5 fruit fly cellular contexts compared by ENCODE assay signal in the genomic region with DNA sequence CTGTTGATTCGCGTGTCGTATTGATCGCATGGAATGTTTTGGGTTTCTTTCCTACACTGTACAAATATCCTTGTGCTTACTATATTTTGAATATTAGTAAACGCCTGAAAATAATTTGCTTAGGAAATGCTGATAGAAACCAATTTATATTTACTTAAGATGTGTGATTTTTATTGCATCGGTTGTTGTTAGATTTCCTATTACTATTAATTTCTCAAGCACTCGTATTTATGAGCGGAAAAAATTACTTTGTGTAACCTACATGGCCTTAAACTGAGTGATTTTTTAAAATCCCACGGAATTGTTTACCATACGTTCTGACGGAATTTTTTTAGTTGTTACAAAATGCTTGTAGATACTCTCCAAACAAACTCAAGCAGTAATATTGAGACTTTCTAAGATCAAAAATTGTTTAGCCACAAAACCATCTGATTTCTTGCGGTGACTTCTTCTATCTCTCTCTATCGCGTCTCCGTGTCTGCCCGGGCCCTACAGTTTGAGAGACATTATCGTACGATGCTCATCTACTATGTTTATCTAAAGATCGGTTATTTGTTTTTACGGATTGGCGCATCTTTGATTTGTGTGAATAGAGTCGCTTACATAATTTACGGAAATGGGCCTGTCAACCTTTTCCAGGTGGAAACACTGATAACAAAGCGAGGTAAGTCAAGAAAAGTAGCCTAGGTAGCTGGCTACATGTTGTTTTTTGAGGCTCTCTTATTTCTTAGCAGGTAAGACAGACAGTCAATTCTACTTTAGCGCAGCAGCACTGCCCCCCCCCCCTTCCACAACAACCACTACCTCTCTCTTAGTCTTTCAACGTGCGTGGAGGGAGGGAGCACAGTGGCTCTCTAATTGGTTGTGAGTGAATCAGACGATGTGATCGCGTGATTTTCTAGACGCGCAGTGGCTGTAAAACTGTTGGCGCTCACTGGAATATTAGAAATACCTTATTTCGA.
TF ChIP-seq lines count a peak whose summit lies in the region.

No protein-coding gene starts in this region.

TF ChIP-seq in whole organism, adult, 20 proteins besides CTCF, POLR2A, EP300 and RAD21 (continued from another document):
- TF ChIP-seq CG14711 (tag; optimal IDR thresholded peaks at IDR 0.05; lab: Kevin White, UChicago) (peak; percentile 55), tj (GFP tag; optimal IDR thresholded peaks at IDR 0.05; lab: Kevin White, UChicago) (peak; percentile 23), CG1620 (GFP tag; optimal IDR thresholded peaks at IDR 0.05; lab: Kevin White, UChicago) (peak; percentile 9), CG7101 (tag; optimal IDR thresholded peaks at IDR 0.05; lab: Kevin White, UChicago) (peak; percentile 52), ovo (GFP tag; optimal IDR thresholded peaks at IDR 0.05; lab: Kevin White, UChicago) (peak; percentile 46)

TF ChIP-seq in whole organism, embryonic, 481 proteins besides CTCF, POLR2A, EP300 and RAD21 (continued from another document and continues in another):
- TF ChIP-seq Fer3 (tag; optimal IDR thresholded peaks at IDR 0.05; lab: Kevin White, UChicago) (peak; percentile 44), Dip2 (GFP tag; IDR thresholded peaks at IDR 0.05; lab: Robert Waterston, UW) (no peak), CG11723 (GFP tag; optimal IDR thresholded peaks at IDR 0.05; lab: Kevin White, UChicago) (peak; percentile 50), cas (GFP tag; IDR thresholded peaks at IDR 0.05; lab: Robert Waterston, UW) (no peak), CG14710 (tag; optimal IDR thresholded peaks at IDR 0.05; lab: Kevin White, UChicago) (peak; percentile 71), Hand (GFP tag; optimal IDR thresholded peaks at IDR 0.05; lab: Kevin White, UChicago) (peak; percentile 21), TFAM (GFP tag; optimal IDR thresholded peaks at IDR 0.05; lab: Kevin White, UChicago) (no peak), CG4707 (GFP tag; optimal IDR thresholded peaks at IDR 0.05; lab: Kevin White, UChicago) (peak; percentile 11), cg (GFP tag; optimal IDR thresholded peaks at IDR 0.05; lab: Kevin White, UChicago) (no peak), ci (GFP tag; IDR thresholded peaks at IDR 0.05; lab: Robert Waterston, UW) (peak; percentile 43; the same call in 2 of the 3 replicates), CG18011 (GFP tag; optimal IDR thresholded peaks at IDR 0.05; lab: Kevin White, UChicago) (peak; percentile 2), Hsf (GFP tag; optimal IDR thresholded peaks at IDR 0.05; lab: Kevin White, UChicago) (peak; percentile 70), CG7556 (GFP tag; optimal IDR thresholded peaks at IDR 0.05; lab: Kevin White, UChicago) (peak; percentile 80), ranshi (GFP tag; IDR thresholded peaks at IDR 0.05; lab: Robert Waterston, UW) (no peak), Xbp1 (GFP tag; optimal IDR thresholded peaks at IDR 0.05; lab: Kevin White, UChicago) (peak; percentile 68), bigmax (GFP tag; optimal IDR thresholded peaks at IDR 0.05; lab: Kevin White, UChicago) (no peak), kni (GFP tag; optimal IDR thresholded peaks at IDR 0.05; lab: Kevin White, UChicago) (peak; percentile 88), CG17802 (tag; optimal IDR thresholded peaks at IDR 0.05; lab: Kevin White, UChicago) (peak; percentile 35), CG7372 (GFP tag; IDR thresholded peaks at IDR 0.05; lab: Robert Waterston, UW) (0 out of 2 replicates have a peak, but pooled peaks have one; percentile 15), lbe (GFP tag; optimal IDR thresholded peaks at IDR 0.05; lab: Kevin White, UChicago) (no peak), E2f1 (GFP tag; IDR thresholded peaks at IDR 0.05; lab: Robert Waterston, UW) (no peak), wek (GFP tag; optimal IDR thresholded peaks at IDR 0.05; lab: Kevin White, UChicago) (no peak), kah (GFP tag; optimal IDR thresholded peaks at IDR 0.05; lab: Kevin White, UChicago) (peak; percentile 2), Atf-2 (GFP tag; optimal IDR thresholded peaks at IDR 0.05; lab: Kevin White, UChicago) (peak; percentile 65), CG14965 (GFP tag; optimal IDR thresholded peaks at IDR 0.05; lab: Kevin White, UChicago; ENCODE audit: borderline replicate concordance) (no peak), CG3995 (GFP tag; optimal IDR thresholded peaks at IDR 0.05; lab: Kevin White, UChicago) (peak; percentile 86), dmrt99B (tag; optimal IDR thresholded peaks at IDR 0.05; lab: Kevin White, UChicago) (peak; percentile 75), CG17612 (GFP tag; IDR thresholded peaks at IDR 0.05; lab: Robert Waterston, UW) (no peak)

TF ChIP-seq in whole organism, prepupa, 60 proteins besides CTCF, POLR2A, EP300 and RAD21 (continued from another document and continues in another):
- TF ChIP-seq Hr38 (GFP tag; optimal IDR thresholded peaks at IDR 0.05; lab: Kevin White, UChicago) (no peak), CG6276 (GFP tag; optimal IDR thresholded peaks at IDR 0.05; lab: Kevin White, UChicago) (no peak), CG16779 (tag; optimal IDR thresholded peaks at IDR 0.05; lab: Kevin White, UChicago) (no peak), Eip75B (GFP tag; optimal IDR thresholded peaks at IDR 0.05; lab: Kevin White, UChicago) (peak; percentile 52), CG10669 (GFP tag; optimal IDR thresholded peaks at IDR 0.05; lab: Kevin White, UChicago) (no peak), CG31627 (GFP tag; optimal IDR thresholded peaks at IDR 0.05; lab: Kevin White, UChicago) (peak; percentile 42), Eip93F (GFP tag; optimal IDR thresholded peaks at IDR 0.05; lab: Kevin White, UChicago) (no peak), Gug (GFP tag; IDR thresholded peaks at IDR 0.05; lab: Robert Waterston, UW) (no peak), esn (GFP tag; optimal IDR thresholded peaks at IDR 0.05; lab: Kevin White, UChicago) (peak; percentile 68), eg (GFP tag; IDR thresholded peaks at IDR 0.05; lab: Robert Waterston, UW) (peak; percentile 42; the same call in 1 of the 3 replicates), CG8632 (GFP tag; optimal IDR thresholded peaks at IDR 0.05; lab: Kevin White, UChicago) (peak; percentile 8), Met (GFP tag; optimal IDR thresholded peaks at IDR 0.05; lab: Kevin White, UChicago) (peak; percentile 63), svp (GFP tag; lab: Kevin White, UChicago) (peak; percentile 83), Ets21C (GFP tag; optimal IDR thresholded peaks at IDR 0.05; lab: Kevin White, UChicago) (peak; percentile 48), CG6163 (GFP tag; IDR thresholded peaks at IDR 0.05; lab: Robert Waterston, UW) (0 out of 3 replicates have a peak, but pooled peaks have one; percentile 18), net (GFP tag; optimal IDR thresholded peaks at IDR 0.05; lab: Kevin White, UChicago) (no peak), CG8119 (GFP tag; IDR thresholded peaks at IDR 0.05; lab: Robert Waterston, UW) (no peak), Hr39 (GFP tag; optimal IDR thresholded peaks at IDR 0.05; lab: Kevin White, UChicago) (peak; percentile 62), CG1621 (tag; optimal IDR thresholded peaks at IDR 0.05; lab: Kevin White, UChicago) (no peak), CG10631 (GFP tag; optimal IDR thresholded peaks at IDR 0.05; lab: Kevin White, UChicago) (peak; percentile 43), Lpt (GFP tag; optimal IDR thresholded peaks at IDR 0.05; lab: Kevin White, UChicago) (no peak), achi (GFP tag; optimal IDR thresholded peaks at IDR 0.05; lab: Kevin White, UChicago) (peak; percentile 28), CG6854 (GFP tag; optimal IDR thresholded peaks at IDR 0.05; lab: Kevin White, UChicago) (no peak), Smox (GFP tag; optimal IDR thresholded peaks at IDR 0.05; lab: Kevin White, UChicago) (peak; percentile 49), vri (GFP tag; optimal IDR thresholded peaks at IDR 0.05; lab: Kevin White, UChicago) (no peak), CG15336 (GFP tag; IDR thresholded peaks at IDR 0.05; lab: Robert Waterston, UW) (no peak), OdsH (GFP tag; optimal IDR thresholded peaks at IDR 0.05; lab: Kevin White, UChicago) (peak; percentile 7), Eip78C (GFP tag; lab: Kevin White, UChicago) (peak; percentile 95), Ets96B (tag; optimal IDR thresholded peaks at IDR 0.05; lab: Kevin White, UChicago) (no peak), CG11762 (GFP tag; optimal IDR thresholded peaks at IDR 0.05; lab: Kevin White, UChicago; ENCODE audit: insufficient read depth) (no peak), CG3032 (tag; optimal IDR thresholded peaks at IDR 0.05; lab: Kevin White, UChicago) (peak; percentile 10)

TF ChIP-seq in whole organism, pupa, 21 proteins besides CTCF, POLR2A, EP300 and RAD21 (continued from another document):
- TF ChIP-seq CG34367 (tag; optimal IDR thresholded peaks at IDR 0.05; lab: Kevin White, UChicago) (no peak), D1 (tag; optimal IDR thresholded peaks at IDR 0.05; lab: Kevin White, UChicago) (no peak), CG15710 (tag; optimal IDR thresholded peaks at IDR 0.05; lab: Kevin White, UChicago) (peak; percentile 5), CG10348 (GFP tag; IDR thresholded peaks at IDR 0.05; lab: Robert Waterston, UW) (no peak)

TF ChIP-seq in whole organism, wandering third instar larva, 38 proteins besides CTCF, POLR2A, EP300 and RAD21 (continued from another document):
- no peak for TF ChIP-seq Abd-B (GFP tag; optimal IDR thresholded peaks at IDR 0.05; lab: Kevin White, UChicago)
- peak; percentile 50 for TF ChIP-seq ey (GFP tag; optimal IDR thresholded peaks at IDR 0.05; lab: Kevin White, UChicago)
- TF ChIP-seq CG32264 (GFP tag; optimal IDR thresholded peaks at IDR 0.05; lab: Kevin White, UChicago), result no peak
- peak; percentile 33 for TF ChIP-seq br (GFP tag; optimal IDR thresholded peaks at IDR 0.05; lab: Kevin White, UChicago)
- no peak for TF ChIP-seq brk (GFP tag; optimal IDR thresholded peaks at IDR 0.05; lab: Kevin White, UChicago)
- no peak for TF ChIP-seq CrebA (GFP tag; optimal IDR thresholded peaks at IDR 0.05; lab: Kevin White, UChicago; ENCODE audit: borderline replicate concordance)
- TF ChIP-seq HLH106 (tag; optimal IDR thresholded peaks at IDR 0.05; lab: Kevin White, UChicago), result peak; percentile 40
- TF ChIP-seq Hr83 (GFP tag; optimal IDR thresholded peaks at IDR 0.05; lab: Kevin White, UChicago; ENCODE audit: poor library complexity, severe bottlenecking), result no peak
- TF ChIP-seq rgr (GFP tag; optimal IDR thresholded peaks at IDR 0.05; lab: Kevin White, UChicago), result peak; percentile 51
- TF ChIP-seq N (GFP tag; optimal IDR thresholded peaks at IDR 0.05; lab: Kevin White, UChicago), result no peak
- TF ChIP-seq h (GFP tag; optimal IDR thresholded peaks at IDR 0.05; lab: Kevin White, UChicago), result peak; percentile 58
- no peak for TF ChIP-seq CG9705 (GFP tag; optimal IDR thresholded peaks at IDR 0.05; lab: Kevin White, UChicago)
- TF ChIP-seq Hr78 (GFP tag; optimal IDR thresholded peaks at IDR 0.05; lab: Kevin White, UChicago), result no peak
- TF ChIP-seq Mio (GFP tag; optimal IDR thresholded peaks at IDR 0.05; lab: Kevin White, UChicago), result no peak
- peak; percentile 67 for TF ChIP-seq sv (GFP tag; optimal IDR thresholded peaks at IDR 0.05; lab: Kevin White, UChicago)
- no peak for TF ChIP-seq usp (GFP tag; optimal IDR thresholded peaks at IDR 0.05; lab: Kevin White, UChicago)
- peak; percentile 48 for TF ChIP-seq Sp1 (GFP tag; optimal IDR thresholded peaks at IDR 0.05; lab: Kevin White, UChicago)
- peak; percentile 30 for TF ChIP-seq psq (GFP tag; optimal IDR thresholded peaks at IDR 0.05; lab: Kevin White, UChicago)
- peak; percentile 6 for TF ChIP-seq dsf (GFP tag; optimal IDR thresholded peaks at IDR 0.05; lab: Kevin White, UChicago; ENCODE audit: borderline replicate concordance)
- no peak for TF ChIP-seq pan (optimal IDR thresholded peaks at IDR 0.05; lab: Kevin White, UChicago)
- peak; percentile 60 for TF ChIP-seq fru (GFP tag; optimal IDR thresholded peaks at IDR 0.05; lab: Kevin White, UChicago)
